Fruit fly (Drosophila melanogaster): ENCODE measurements around the gene Ir7c.

The Ir7c gene

DNA sequence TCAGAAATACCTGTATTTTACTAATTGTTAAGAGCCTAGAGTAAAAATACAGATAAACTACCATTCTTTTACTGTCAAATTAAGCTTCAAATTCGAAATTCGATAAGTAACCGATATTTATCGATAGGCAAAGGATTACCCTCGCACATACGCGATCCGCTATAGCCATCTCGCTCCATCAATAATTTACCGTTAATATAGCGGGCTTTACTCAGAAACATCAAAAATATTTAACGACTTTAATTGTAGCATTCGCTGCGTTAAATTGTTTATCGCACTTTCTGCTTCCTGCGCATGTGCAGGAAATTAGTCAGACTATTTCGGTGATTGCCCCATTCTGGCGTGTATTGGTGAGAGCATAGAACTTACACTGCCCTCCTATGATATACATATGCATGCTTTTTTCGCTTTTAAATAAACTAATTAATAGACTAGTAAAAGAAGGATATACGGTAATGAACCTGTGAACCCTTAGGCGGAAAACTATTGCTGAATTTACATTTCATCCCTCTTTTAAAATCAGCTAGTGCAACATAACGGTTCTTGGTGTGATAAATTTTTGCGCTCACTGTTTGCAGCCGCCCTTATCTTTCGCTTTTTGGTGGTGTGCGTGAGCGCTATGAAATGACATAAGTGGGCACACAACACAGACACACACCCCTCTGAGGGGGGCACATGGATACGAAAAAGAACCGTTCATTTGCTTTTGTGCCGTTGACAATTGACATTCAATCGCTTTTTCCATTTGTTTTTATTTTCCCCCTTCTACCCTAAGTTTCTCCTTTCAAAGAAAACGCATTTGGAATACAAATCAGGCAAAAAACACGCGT lies 34.3 kb downstream of the Ir7c start, which contains the start of the genes dpr14 and spidey (continued):
- peak; percentile 86 for TF ChIP-seq phol (tag; optimal IDR thresholded peaks at IDR 0.05)
- peak; percentile 95 for TF ChIP-seq Hmr (GFP tag; optimal IDR thresholded peaks at IDR 0.05)
- TF ChIP-seq CG13624 (GFP tag; optimal IDR thresholded peaks at IDR 0.05), result peak; percentile 88
- TF ChIP-seq tin (GFP tag; optimal IDR thresholded peaks at IDR 0.05), result peak; percentile 86
- peak; percentile 36 for TF ChIP-seq grn (GFP tag; optimal IDR thresholded peaks at IDR 0.05)
- TF ChIP-seq nerfin-1 (tag; optimal IDR thresholded peaks at IDR 0.05), result peak; percentile 86
- peak; percentile 66 for TF ChIP-seq CG17802 (tag; optimal IDR thresholded peaks at IDR 0.05)
- TF ChIP-seq CG9932 (GFP tag; IDR thresholded peaks at IDR 0.05), result peak; percentile 91
- TF ChIP-seq grau (tag; optimal IDR thresholded peaks at IDR 0.05), result peak; percentile 92
- peak; percentile 63 for TF ChIP-seq nom (GFP tag; optimal IDR thresholded peaks at IDR 0.05)
- peak; percentile 96 for TF ChIP-seq lab (GFP tag; optimal IDR thresholded peaks at IDR 0.05)
- TF ChIP-seq CG30020 (tag; optimal IDR thresholded peaks at IDR 0.05), result peak; percentile 56
- TF ChIP-seq CG17568 (GFP tag; optimal IDR thresholded peaks at IDR 0.05), result peak; percentile 80
- peak; percentile 81 for TF ChIP-seq CG1602 (GFP tag; optimal IDR thresholded peaks at IDR 0.05)
- no peak for TF ChIP-seq dati (GFP tag; IDR thresholded peaks at IDR 0.05)
- TF ChIP-seq ranshi (GFP tag; IDR thresholded peaks at IDR 0.05), result peak; percentile 88
- TF ChIP-seq CG9817 (tag; optimal IDR thresholded peaks at IDR 0.05), result peak; percentile 91
- TF ChIP-seq NC2α (GFP tag; optimal IDR thresholded peaks at IDR 0.05), result peak; percentile 79
- no peak for TF ChIP-seq Hr39 (optimal IDR thresholded peaks at IDR 0.05)
- TF ChIP-seq CG1024 (GFP tag; IDR thresholded peaks at IDR 0.05), result peak; percentile 61
- peak; percentile 87 for TF ChIP-seq zfh1 (GFP tag; IDR thresholded peaks at IDR 0.05)
- peak; percentile 78 for TF ChIP-seq twi (tag; optimal IDR thresholded peaks at IDR 0.05)
- peak; percentile 91 for TF ChIP-seq NfI (GFP tag; optimal IDR thresholded peaks at IDR 0.05)
- peak; percentile 75 for TF ChIP-seq CG8089 (GFP tag; optimal IDR thresholded peaks at IDR 0.05)
- TF ChIP-seq da (GFP tag; optimal IDR thresholded peaks at IDR 0.05), result peak; percentile 63
- peak; percentile 82 for TF ChIP-seq Antp (GFP tag; optimal IDR thresholded peaks at IDR 0.05)
- peak; percentile 61 for TF ChIP-seq CG8281 (tag; optimal IDR thresholded peaks at IDR 0.05)
- TF ChIP-seq E2f2 (GFP tag; IDR thresholded peaks at IDR 0.05), result peak; percentile 66
- TF ChIP-seq CG15696 (tag; optimal IDR thresholded peaks at IDR 0.05), result peak; percentile 68
- TF ChIP-seq wek (GFP tag; optimal IDR thresholded peaks at IDR 0.05), result peak; percentile 71
- TF ChIP-seq CG6689 (GFP tag; IDR thresholded peaks at IDR 0.05), result peak; percentile 86
- peak; percentile 85 for TF ChIP-seq CG17328 (GFP tag; IDR thresholded peaks at IDR 0.05)
- TF ChIP-seq Hmx (GFP tag; optimal IDR thresholded peaks at IDR 0.05), result peak; percentile 65
- 0 out of 3 replicates have a peak, but pooled peaks have one; percentile 7 for TF ChIP-seq Opbp (GFP tag; IDR thresholded peaks at IDR 0.05; ENCODE audit: partially characterized antibody)
- TF ChIP-seq CG10654 (GFP tag; optimal IDR thresholded peaks at IDR 0.05), result peak; percentile 73
- TF ChIP-seq CG2202 (tag; optimal IDR thresholded peaks at IDR 0.05), result peak; percentile 75
- TF ChIP-seq BEAF-32 (GFP tag; optimal IDR thresholded peaks at IDR 0.05), result peak; percentile 50
- TF ChIP-seq CG4730 (GFP tag; IDR thresholded peaks at IDR 0.05), result peak; percentile 76
- no peak for TF ChIP-seq CG1832 (GFP tag; optimal IDR thresholded peaks at IDR 0.05)
- TF ChIP-seq CG7372 (GFP tag; IDR thresholded peaks at IDR 0.05), result peak; percentile 89
- TF ChIP-seq sim (GFP tag; IDR thresholded peaks at IDR 0.05), result peak; percentile 64; the same call in 1 of the 2 replicates
- no peak for TF ChIP-seq z (GFP tag; IDR thresholded peaks at IDR 0.05)
- peak; percentile 81 for TF ChIP-seq CG1647 (GFP tag; optimal IDR thresholded peaks at IDR 0.05)
- TF ChIP-seq toy (GFP tag; IDR thresholded peaks at IDR 0.05), result peak; percentile 78
- TF ChIP-seq YL-1 (GFP tag; optimal IDR thresholded peaks at IDR 0.05), result peak; percentile 88
- peak; percentile 92 for TF ChIP-seq Oli (tag; optimal IDR thresholded peaks at IDR 0.05)
- peak; percentile 89 for TF ChIP-seq fu2 (GFP tag; optimal IDR thresholded peaks at IDR 0.05)
- peak; percentile 42 for TF ChIP-seq CG4360 (GFP tag; IDR thresholded peaks at IDR 0.05)
- peak; percentile 77 for TF ChIP-seq CG18764 (GFP tag; optimal IDR thresholded peaks at IDR 0.05)

All from whole organism, embryonic.